Worm (Caenorhabditis elegans): ENCODE results near the gene npax-1.

npax-1 gene

DNA sequence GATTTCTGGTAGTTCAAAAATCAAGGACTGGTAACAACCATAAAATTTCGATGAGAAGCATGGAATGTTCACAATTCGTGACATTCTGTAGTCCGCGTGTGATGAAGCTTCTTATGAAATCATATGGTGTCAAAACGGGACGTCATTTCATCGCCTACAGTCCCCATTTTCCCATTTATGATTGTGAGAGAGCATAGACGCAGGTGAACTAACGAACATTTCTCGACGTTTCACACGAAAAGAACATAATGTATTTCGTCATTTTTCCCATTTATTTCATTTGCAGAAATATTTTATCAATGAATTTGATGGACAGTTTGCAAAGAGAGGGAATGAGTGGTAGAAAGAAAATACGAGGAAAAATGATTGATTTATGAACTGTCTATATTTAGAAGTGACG is 44.0 kb downstream of the npax-1 start (continued):
- TF ChIP-seq dmd-6 (GFP tag; IDR thresholded peaks at IDR 0.05) (peak; percentile 90), nhr-77 (tag; optimal IDR thresholded peaks at IDR 0.05) (peak; percentile 51), nhr-6 (tag; optimal IDR thresholded peaks at IDR 0.05) (no peak), zfp-2 (tag; optimal IDR thresholded peaks at IDR 0.05) (no peak), ceh-82 (tag; optimal IDR thresholded peaks at IDR 0.05) (no peak), mdl-1 (tag; optimal IDR thresholded peaks at IDR 0.05) (peak in 1 of 2 experiments; percentile 68), spr-3 (GFP tag; optimal IDR thresholded peaks at IDR 0.05) (no peak), cey-2 (tag; optimal IDR thresholded peaks at IDR 0.05; ENCODE audit: borderline replicate concordance, insufficient read depth) (peak; percentile 10), tra-1 (GFP tag; IDR thresholded peaks at IDR 0.05) (peak; percentile 71; the same call in 1 of the 2 replicates), unc-130 (GFP tag; optimal IDR thresholded peaks at IDR 0.05) (no peak), F37D6.2 (tag; optimal IDR thresholded peaks at IDR 0.05) (no peak), mes-2 (tag; optimal IDR thresholded peaks at IDR 0.05; ENCODE audit: poor library complexity, severe bottlenecking) (no peak), R02D3.7 (tag; optimal IDR thresholded peaks at IDR 0.05) (no peak), nhr-76 (tag; optimal IDR thresholded peaks at IDR 0.05) (no peak), ceh-62 (tag; optimal IDR thresholded peaks at IDR 0.05) (no peak), ceh-44 (GFP tag; IDR thresholded peaks at IDR 0.05) (no peak), madf-5 (GFP tag; IDR thresholded peaks at IDR 0.05) (no peak), hlh-30 (tag; optimal IDR thresholded peaks at IDR 0.05; ENCODE audit: insufficient read depth) (peak; percentile 53), fkh-10 (GFP tag; optimal IDR thresholded peaks at IDR 0.05) (no peak)

DNA sequence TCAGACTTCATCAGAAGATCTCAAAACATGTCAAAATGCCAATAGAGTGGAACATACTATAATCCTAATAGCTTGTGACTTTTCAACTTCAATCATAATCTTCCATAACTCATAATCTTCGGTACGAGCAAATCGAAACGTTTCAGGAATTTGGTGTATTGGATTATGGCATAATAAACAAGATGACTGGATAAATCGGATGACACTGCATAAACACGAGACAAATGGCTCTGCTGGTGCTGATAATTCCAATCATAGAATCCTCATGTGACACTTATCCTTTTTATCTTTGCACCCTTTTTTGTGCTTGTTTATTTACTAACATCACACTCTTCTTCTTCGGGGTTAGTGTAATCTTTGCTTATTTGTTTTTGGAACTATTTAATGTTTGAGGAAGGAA is 48.1 kb downstream of the npax-1 start:
- TF ChIP-seq aha-1 (tag) (peak; percentile 84), ZK546.5 (tag; optimal IDR thresholded peaks at IDR 0.05) (no peak), dve-1 (tag; optimal IDR thresholded peaks at IDR 0.05; ENCODE audit: insufficient read depth) (no peak), zfp-2 (tag; optimal IDR thresholded peaks at IDR 0.05) (no peak), daf-8 (GFP tag; IDR thresholded peaks at IDR 0.05) (no peak)

DNA sequence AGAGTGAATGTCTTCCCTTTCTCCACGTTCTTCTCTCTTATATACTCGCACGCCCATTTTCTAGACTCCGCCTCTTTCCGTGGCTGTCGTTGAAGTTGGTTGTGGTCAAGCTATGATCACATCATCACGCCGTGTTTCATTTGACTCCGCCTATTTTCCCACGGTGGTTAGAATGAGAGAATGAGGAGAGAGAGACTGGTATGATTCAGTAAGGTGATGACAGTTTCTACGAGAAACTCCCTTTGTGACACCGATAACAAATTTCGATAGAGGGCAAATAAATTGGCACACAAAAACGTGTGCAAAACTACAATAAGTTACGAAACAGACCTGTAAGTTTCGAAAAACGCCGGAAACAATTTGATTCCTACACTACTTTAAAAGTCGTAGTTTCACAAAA is 50.5 kb downstream of the npax-1 start:
- no peak for TF ChIP-seq nhr-10 (tag; optimal IDR thresholded peaks at IDR 0.05)
- TF ChIP-seq mep-1 (tag; optimal IDR thresholded peaks at IDR 0.05), result no peak
- no peak for TF ChIP-seq daf-16 (GFP tag; optimal IDR thresholded peaks at IDR 0.05)
- peak; percentile 3 for TF ChIP-seq daf-16 (tag; optimal IDR thresholded peaks at IDR 0.05)
- TF ChIP-seq ceh-20 (GFP tag; IDR thresholded peaks at IDR 0.05), result no peak
- peak; percentile 46 for TF ChIP-seq hlh-30 (tag; optimal IDR thresholded peaks at IDR 0.05; ENCODE audit: insufficient read depth)
- peak; percentile 65 for TF ChIP-seq dmd-6 (GFP tag; IDR thresholded peaks at IDR 0.05)
- no peak for TF ChIP-seq nhr-237 (tag; optimal IDR thresholded peaks at IDR 0.05)
- TF ChIP-seq mes-2 (tag; optimal IDR thresholded peaks at IDR 0.05; ENCODE audit: poor library complexity, severe bottlenecking), result no peak
- no peak for TF ChIP-seq cey-2 (tag; optimal IDR thresholded peaks at IDR 0.05; ENCODE audit: borderline replicate concordance, insufficient read depth)
- peak; percentile 29 for TF ChIP-seq mxl-3 (GFP tag; optimal IDR thresholded peaks at IDR 0.05)
- no peak for TF ChIP-seq dmd-8 (GFP tag; IDR thresholded peaks at IDR 0.05)
- no peak for TF ChIP-seq lin-13 (GFP tag; optimal IDR thresholded peaks at IDR 0.05)
- no peak for TF ChIP-seq sdz-12 (GFP tag; optimal IDR thresholded peaks at IDR 0.05)
- TF ChIP-seq Y48G9A.11 (GFP tag; IDR thresholded peaks at IDR 0.05), result no peak
- no peak for TF ChIP-seq nhr-6 (tag; optimal IDR thresholded peaks at IDR 0.05)
- no peak for TF ChIP-seq unc-39 (tag; optimal IDR thresholded peaks at IDR 0.05)
- no peak for TF ChIP-seq madf-9 (GFP tag; conservative IDR thresholded peaks at IDR 0.05)
- no peak for TF ChIP-seq zip-2 (tag; optimal IDR thresholded peaks at IDR 0.05)
- peak in 1 of 2 experiments; percentile 38 for TF ChIP-seq mdl-1 (tag; optimal IDR thresholded peaks at IDR 0.05)
- no peak for TF ChIP-seq hif-1 (tag; optimal IDR thresholded peaks at IDR 0.05)
- no peak for TF ChIP-seq Y105C5A.15 (GFP tag; IDR thresholded peaks at IDR 0.05)
- TF ChIP-seq ztf-7 (tag; optimal IDR thresholded peaks at IDR 0.05), result no peak
- TF ChIP-seq daf-19 (GFP tag; conservative IDR thresholded peaks at IDR 0.05), result no peak
- TF ChIP-seq rbr-2 (tag; optimal IDR thresholded peaks at IDR 0.05), result no peak
- TF ChIP-seq ZK546.5 (tag; optimal IDR thresholded peaks at IDR 0.05), result no peak
- peak in 1 of 2 experiments; percentile 59 for TF ChIP-seq unc-62 (GFP tag; optimal IDR thresholded peaks at IDR 0.05 in 1 of 2)
- TF ChIP-seq unc-62 (tag; optimal IDR thresholded peaks at IDR 0.05), result no peak
- TF ChIP-seq nhr-28 (tag; optimal IDR thresholded peaks at IDR 0.05), result peak; percentile 82
- TF ChIP-seq Y75B8A.6 (GFP tag; IDR thresholded peaks at IDR 0.05), result no peak
- no peak for TF ChIP-seq zfp-2 (tag; optimal IDR thresholded peaks at IDR 0.05)
- TF ChIP-seq pqm-1 (tag; optimal IDR thresholded peaks at IDR 0.05), result peak; percentile 21
- no peak for TF ChIP-seq ceh-32 (tag; optimal IDR thresholded peaks at IDR 0.05; ENCODE audit: poor library complexity)
- TF ChIP-seq T20F7.1 (GFP tag; optimal IDR thresholded peaks at IDR 0.05), result no peak

Measured in whole organism, L4 larva.